Fruit fly (Drosophila melanogaster) whole organism, embryonic: ENCODE data around the gene CG7069.

Experiments used
- Abd-B ChIP-seq: fragments of 200-800 bp; sonication (Bioruptor generic); optimal IDR thresholded peaks from 2 replicates; lab custom pipeline; 2018; ENCODE audit warnings: missing biosample characterization, mild to moderate bottlenecking, missing genetic modification characterization, moderate library complexity
- CG10654 ChIP-seq: fragments of 200-800 bp; sonication (Bioruptor generic); optimal IDR thresholded peaks from 2 replicates; lab custom pipeline; 2016; ENCODE audit warnings: missing biosample characterization, missing genetic modification characterization
- CG10959 ChIP-seq: fragments of 200-800 bp; sonication (Bioruptor generic); IDR thresholded peaks from 2 replicates; pipeline ENCODE4 v1.3.6; 2022; ENCODE audit warnings: missing biosample characterization, missing genetic modification characterization
- CG11093 ChIP-seq: fragments of 200-800 bp; sonication (Bioruptor generic); IDR thresholded peaks from 3 replicates; pipeline ENCODE4 v1.3.6; 2022; ENCODE audit warnings: missing biosample characterization, missing genetic modification characterization
- CG12071 ChIP-seq: fragments of 200-800 bp; sonication (Bioruptor generic); optimal IDR thresholded peaks from 3 replicates; lab custom pipeline; 2018; ENCODE audit warnings: missing biosample characterization, mild to moderate bottlenecking, missing genetic modification characterization
- CG14860 ChIP-seq: fragments of 200-800 bp; sonication (Bioruptor generic); IDR thresholded peaks from 3 replicates; pipeline ENCODE4 v1.3.6; 2022; ENCODE audit warnings: missing biosample characterization, missing genetic modification characterization; ENCODE audit not compliant: partially characterized antibody
- CG15073 ChIP-seq: fragments of 200-800 bp; sonication (Bioruptor generic); optimal IDR thresholded peaks from 2 replicates; lab custom pipeline; 2016; ENCODE audit warnings: missing biosample characterization, missing genetic modification characterization
- CG17912 ChIP-seq: fragments of 200-800 bp; sonication (Bioruptor generic); optimal IDR thresholded peaks from 2 replicates; lab custom pipeline; 2018; ENCODE audit warnings: missing biosample characterization, mild to moderate bottlenecking, missing genetic modification characterization
- CG18764 ChIP-seq: fragments of 200-800 bp; sonication (Bioruptor generic); optimal IDR thresholded peaks from 3 replicates; lab custom pipeline; 2016; ENCODE audit warnings: missing biosample characterization, missing genetic modification characterization
- CG30403 ChIP-seq: fragments of 200-800 bp; sonication (Bioruptor generic); optimal IDR thresholded peaks from 3 replicates; lab custom pipeline; 2016; ENCODE audit warnings: missing biosample characterization, missing genetic modification characterization
- CG3065 ChIP-seq: fragments of 200-800 bp; sonication (Bioruptor generic); optimal IDR thresholded peaks from 2 replicates; lab custom pipeline; 2016; ENCODE audit warnings: missing biosample characterization, missing genetic modification characterization
- CG3281 ChIP-seq: fragments of 200-800 bp; sonication (Bioruptor generic); optimal IDR thresholded peaks from 3 replicates; lab custom pipeline; 2017; ENCODE audit warnings: missing biosample characterization, mild to moderate bottlenecking, missing genetic modification characterization
- CG4854 ChIP-seq: fragments of 200-800 bp; sonication (Bioruptor generic); optimal IDR thresholded peaks from 2 replicates; lab custom pipeline; 2016; ENCODE audit warnings: missing biosample characterization, missing genetic modification characterization, inconsistent platforms
- CG6683 ChIP-seq: fragments of 200-800 bp; sonication (Bioruptor generic); optimal IDR thresholded peaks from 2 replicates; lab custom pipeline; 2017; ENCODE audit warnings: missing biosample characterization, mild to moderate bottlenecking, missing genetic modification characterization, missing genetic modification reagents
- CG8281 ChIP-seq: fragments of 200-800 bp; sonication (Bioruptor generic); optimal IDR thresholded peaks from 2 replicates; lab custom pipeline; 2018; ENCODE audit warnings: missing biosample characterization, mild to moderate bottlenecking, missing genetic modification characterization, moderate library complexity
- CG8290 ChIP-seq, 3 experiments: fragments of 200-800 bp; sonication (Bioruptor generic); optimal IDR thresholded peaks; 2 replicates each; lab custom pipeline; 2016 to 2019; ENCODE audit warnings: missing biosample characterization in 3 of 3, missing genetic modification characterization in 3 of 3, mild to moderate bottlenecking in 2 of 3, moderate library complexity in 1 of 3
- CG9817 ChIP-seq: fragments of 200-800 bp; sonication (Bioruptor generic); optimal IDR thresholded peaks from 2 replicates; lab custom pipeline; 2018; ENCODE audit warnings: missing biosample characterization, mild to moderate bottlenecking, missing genetic modification characterization, moderate library complexity
- CG9932 ChIP-seq: fragments of 200-800 bp; sonication (Bioruptor generic); IDR thresholded peaks from 2 replicates; pipeline ENCODE4 v1.3.6; 2022; ENCODE audit warnings: missing biosample characterization, missing genetic modification characterization
- Drgx ChIP-seq: fragments of 200-800 bp; sonication (Bioruptor generic); IDR thresholded peaks from 2 replicates; pipeline ENCODE4 v1.3.6; 2022; ENCODE audit warnings: missing biosample characterization, missing genetic modification characterization
- Gug ChIP-seq: fragments of 200-800 bp; sonication (Bioruptor generic); IDR thresholded peaks from 4 replicates; pipeline ENCODE4 v1.3.6; 2022; ENCODE audit warnings: missing biosample characterization, missing genetic modification characterization
- H2.0 ChIP-seq: fragments of 200-800 bp; sonication (Bioruptor generic); IDR thresholded peaks from 2 replicates; pipeline ENCODE4 v1.3.6; 2022; ENCODE audit warnings: missing biosample characterization, missing genetic modification characterization
- HLH4C ChIP-seq: fragments of 200-800 bp; sonication (Bioruptor generic); IDR thresholded peaks from 3 replicates; pipeline ENCODE4 v1.3.6; 2022; ENCODE audit warnings: missing biosample characterization, missing genetic modification characterization; ENCODE audit not compliant: partially characterized antibody
- Hey ChIP-seq: fragments of 200-800 bp; sonication (Bioruptor generic); optimal IDR thresholded peaks from 3 replicates; lab custom pipeline; 2018; ENCODE audit warnings: missing biosample characterization, mild to moderate bottlenecking, missing genetic modification characterization
- HmgZ ChIP-seq: fragments of 200-800 bp; sonication (Bioruptor generic); optimal IDR thresholded peaks from 2 replicates; lab custom pipeline; 2018; ENCODE audit warnings: missing biosample characterization, mild to moderate bottlenecking, missing genetic modification characterization
- Hr3 ChIP-seq: fragments of 200-800 bp; sonication (Bioruptor generic); optimal IDR thresholded peaks from 3 replicates; lab custom pipeline; 2016; ENCODE audit warnings: missing biosample characterization, missing genetic modification characterization
- Jarid2 ChIP-seq: fragments of 200-800 bp; sonication (Bioruptor generic); optimal IDR thresholded peaks from 3 replicates; lab custom pipeline; 2017; ENCODE audit warnings: mild to moderate bottlenecking, missing biosample characterization, missing genetic modification reagents, missing genetic modification characterization
- Max ChIP-seq: fragments of 200-800 bp; sonication (Bioruptor generic); optimal IDR thresholded peaks from 2 replicates; lab custom pipeline; 2016; ENCODE audit warnings: missing biosample characterization, mild to moderate bottlenecking, missing genetic modification characterization
- Nf-YA ChIP-seq: fragments of 200-800 bp; sonication (Bioruptor generic); IDR thresholded peaks from 2 replicates; pipeline ENCODE4 v1.3.6; 2022; ENCODE audit warnings: missing biosample characterization, missing genetic modification characterization
- Nf-YB ChIP-seq: fragments of 200-800 bp; sonication (Bioruptor generic); optimal IDR thresholded peaks from 3 replicates; lab custom pipeline; 2019; ENCODE audit warnings: missing biosample characterization, mild to moderate bottlenecking, missing genetic modification characterization, moderate library complexity
- Optix ChIP-seq: fragments of 200-800 bp; sonication (Bioruptor generic); IDR thresholded peaks from 3 replicates; pipeline ENCODE4 v1.3.6; 2022; ENCODE audit warnings: missing biosample characterization, missing genetic modification characterization
- PHDP ChIP-seq: fragments of 200-800 bp; sonication (Bioruptor generic); optimal IDR thresholded peaks from 3 replicates; lab custom pipeline; 2018; ENCODE audit warnings: missing biosample characterization, mild to moderate bottlenecking, missing genetic modification characterization, moderate library complexity
- Ssrp ChIP-seq: fragments of 200-800 bp; sonication (Bioruptor generic); optimal IDR thresholded peaks from 2 replicates; lab custom pipeline; 2018; ENCODE audit warnings: missing biosample characterization, mild to moderate bottlenecking, missing genetic modification characterization, moderate library complexity
- bcd ChIP-seq: fragments of 200-800 bp; sonication (Bioruptor generic); optimal IDR thresholded peaks from 2 replicates; lab custom pipeline; 2017; ENCODE audit warnings: missing biosample characterization, mild to moderate bottlenecking, missing genetic modification characterization
- croc ChIP-seq: fragments of 200-800 bp; sonication (Bioruptor generic); conservative IDR thresholded peaks from 3 replicates; pipeline ENCODE4 v1.3.6; 2022; ENCODE audit warnings: missing biosample characterization, missing genetic modification characterization
- cwo ChIP-seq: fragments of 200-800 bp; sonication (Bioruptor generic); optimal IDR thresholded peaks from 3 replicates; lab custom pipeline; 2017; ENCODE audit warnings: missing biosample characterization, missing genetic modification characterization, mild to moderate bottlenecking, moderate library complexity, missing genetic modification reagents
- eve ChIP-seq, 2 experiments: fragments of >200 bp; optimal IDR thresholded peaks; 2 replicates each; lab custom pipeline; 2017; ENCODE audit warnings: missing biosample characterization in 2 of 2, missing genetic modification characterization in 2 of 2
- ewg ChIP-seq: fragments of 200-800 bp; sonication (Bioruptor generic); optimal IDR thresholded peaks from 3 replicates; lab custom pipeline; 2017; ENCODE audit warnings: mild to moderate bottlenecking, missing biosample characterization, missing genetic modification reagents, missing genetic modification characterization
- gfzf ChIP-seq: fragments of 200-800 bp; sonication (Bioruptor generic); optimal IDR thresholded peaks from 2 replicates; lab custom pipeline; 2016; ENCODE audit warnings: missing biosample characterization, mild to moderate bottlenecking, missing genetic modification characterization, moderate library complexity
- grn ChIP-seq: fragments of 200-800 bp; sonication (Bioruptor generic); optimal IDR thresholded peaks from 3 replicates; lab custom pipeline; 2017; ENCODE audit warnings: missing biosample characterization, missing genetic modification characterization
- gsb-n ChIP-seq: fragments of 200-800 bp; sonication (Bioruptor generic); optimal IDR thresholded peaks from 3 replicates; lab custom pipeline; 2018; ENCODE audit warnings: missing biosample characterization, mild to moderate bottlenecking, missing genetic modification characterization
- lab ChIP-seq: fragments of 200-800 bp; sonication (Bioruptor generic); optimal IDR thresholded peaks from 3 replicates; lab custom pipeline; 2017; ENCODE audit warnings: missing biosample characterization, missing genetic modification characterization, mild to moderate bottlenecking, moderate library complexity, missing genetic modification reagents
- nau ChIP-seq: fragments of 200-800 bp; sonication (Bioruptor generic); optimal IDR thresholded peaks from 3 replicates; lab custom pipeline; 2017; ENCODE audit warnings: missing biosample characterization, mild to moderate bottlenecking, missing genetic modification characterization, missing genetic modification reagents
- pnt ChIP-seq: fragments of 200-800 bp; sonication (Bioruptor generic); optimal IDR thresholded peaks from 3 replicates; lab custom pipeline; 2016; ENCODE audit warnings: missing biosample characterization, missing genetic modification characterization
- pros ChIP-seq: fragments of 200-800 bp; sonication (Bioruptor generic); optimal IDR thresholded peaks from 3 replicates; lab custom pipeline; 2019; ENCODE audit warnings: missing biosample characterization, mild to moderate bottlenecking, missing genetic modification characterization, moderate library complexity
- ro ChIP-seq: fragments of 200-800 bp; sonication (Bioruptor generic); IDR thresholded peaks from 2 replicates; pipeline ENCODE4 v1.3.6; 2022; ENCODE audit warnings: missing biosample characterization, missing genetic modification characterization
- shn ChIP-seq: fragments of 200-800 bp; sonication (Bioruptor generic); optimal IDR thresholded peaks from 3 replicates; lab custom pipeline; 2016; ENCODE audit warnings: missing biosample characterization, missing genetic modification characterization
- sna ChIP-seq: fragments of 200-800 bp; sonication (Bioruptor generic); IDR thresholded peaks from 2 replicates; pipeline ENCODE4 v1.3.6; 2022; ENCODE audit warnings: missing biosample characterization, missing genetic modification characterization; ENCODE audit not compliant: partially characterized antibody
- twi ChIP-seq: fragments of 200-800 bp; optimal IDR thresholded peaks from 2 replicates; lab custom pipeline; 2019; ENCODE audit warnings: missing biosample characterization, mild to moderate bottlenecking, missing genetic modification characterization, moderate library complexity
- usp ChIP-seq: fragments of >200 bp; optimal IDR thresholded peaks from 2 replicates; lab custom pipeline; 2017; ENCODE audit warnings: missing biosample characterization, missing genetic modification characterization
- vnd ChIP-seq: fragments of 200-800 bp; sonication (Bioruptor generic); IDR thresholded peaks from 3 replicates; pipeline ENCODE4 v1.3.6; 2022; ENCODE audit warnings: missing biosample characterization, missing genetic modification characterization; ENCODE audit not compliant: partially characterized antibody

Gene CG7069

dm6 chr3R:22397068-22397700 lies 24.5 kb downstream of the CG7069 start (continued):
- TF ChIP-seq CG18764 (GFP tag; lab: Kevin White, UChicago) (no peak), CG9932 (no peak), CG10959 (GFP tag; lab: Robert Waterston, UW) (no peak), usp (no peak), gfzf (GFP tag; lab: Kevin White, UChicago) (no peak), CG14860 (GFP tag; lab: Robert Waterston, UW) (peak; percentile 88), PHDP (tag; lab: Kevin White, UChicago) (no peak), pros (GFP tag; lab: Kevin White, UChicago) (no peak), Ssrp (no peak), CG3065 (GFP tag; lab: Kevin White, UChicago) (no peak), twi (no peak), Max (GFP tag; lab: Kevin White, UChicago) (no peak), Hr3 (no peak), Abd-B (GFP tag; lab: Kevin White, UChicago) (no peak), gsb-n (tag; lab: Kevin White, UChicago) (no peak), CG12071 (GFP tag; lab: Kevin White, UChicago) (no peak), nau (GFP tag; lab: Kevin White, UChicago) (no peak), CG30403 (GFP tag; lab: Kevin White, UChicago) (no peak), ro (no peak), CG17912 (GFP tag; lab: Kevin White, UChicago) (no peak), CG4854 (GFP tag; lab: Kevin White, UChicago) (no peak), bcd (GFP tag; lab: Kevin White, UChicago) (no peak), Hey (tag; lab: Kevin White, UChicago) (no peak), Optix (no peak), CG10654 (GFP tag; lab: Kevin White, UChicago) (no peak), sna (GFP tag; lab: Robert Waterston, UW) (peak; percentile 62; the same call in 1 of the 2 replicates), Nf-YB (GFP tag; lab: Kevin White, UChicago) (no peak), pnt (no peak), Drgx (GFP tag; lab: Robert Waterston, UW) (no peak), HmgZ (peak; percentile 37), CG3281 (GFP tag; lab: Kevin White, UChicago) (no peak), HLH4C (GFP tag; lab: Robert Waterston, UW) (peak; percentile 83), Nf-YA (no peak), lab (GFP tag; lab: Kevin White, UChicago) (no peak), CG9817 (no peak), Gug (GFP tag; lab: Robert Waterston, UW) (no peak), shn (GFP tag; lab: Kevin White, UChicago) (no peak), CG8290 (GFP tag; optimal IDR thresholded peaks at IDR 0.05; lab: Kevin White, UChicago) (no peak), CG8290 (tag; optimal IDR thresholded peaks at IDR 0.05; lab: Kevin White, UChicago) (peak in 1 of 2 experiments; percentile 16), ewg (GFP tag; lab: Kevin White, UChicago) (no peak), CG15073 (no peak), CG8281 (tag; lab: Kevin White, UChicago) (no peak), Jarid2 (GFP tag; lab: Kevin White, UChicago) (no peak), H2.0 (no peak), CG6683 (GFP tag; lab: Kevin White, UChicago) (no peak), CG11093 (GFP tag; lab: Robert Waterston, UW) (no peak), cwo (GFP tag; lab: Kevin White, UChicago) (no peak), vnd (peak; percentile 63; the same call in 2 of the 3 replicates), croc (GFP tag; lab: Robert Waterston, UW) (no peak), grn (no peak), eve (GFP tag; optimal IDR thresholded peaks at IDR 0.05; lab: Kevin White, UChicago) (no peak)
